Worm (Caenorhabditis elegans): ENCODE measurements around the gene F14F9.2.

DNA sequence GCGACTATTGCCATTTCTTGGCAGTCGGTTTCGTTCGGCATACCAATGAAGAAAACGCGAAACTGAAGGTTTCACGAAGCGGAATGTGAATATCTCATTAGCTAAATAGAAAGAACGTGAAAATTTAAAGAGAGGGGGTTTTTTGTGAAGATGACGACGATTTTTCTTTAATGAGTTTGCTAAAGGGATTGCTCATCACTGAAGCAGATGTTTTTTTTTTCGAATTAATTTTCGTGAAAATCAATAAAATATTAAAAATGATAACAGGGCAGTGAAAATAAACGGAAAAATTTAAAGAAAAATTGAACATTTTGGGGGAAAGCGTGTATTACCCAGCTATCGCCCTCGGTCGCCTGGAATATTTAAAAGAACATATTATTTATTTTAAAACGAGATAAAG, 36.8 kb upstream of the F14F9.2 start, which contains the start of gene srab-3:
- no peak for TF ChIP-seq ama-1 (optimal IDR thresholded peaks at IDR 0.05)
- no peak for TF ChIP-seq zag-1 (tag; optimal IDR thresholded peaks at IDR 0.05)
